Worm (Caenorhabditis elegans) whole organism, L2 larva: ENCODE data around the gene Y40H7A.11.

Experiments
- R02D3.7 ChIP-seq: fragments of 150-350 bp; optimal IDR thresholded peaks from 2 replicates; lab custom pipeline; 2014; ENCODE audit warnings: missing biosample characterization, missing genetic modification characterization
- ama-1 ChIP-seq: fragments of 150-350 bp; optimal IDR thresholded peaks from 2 replicates; lab custom pipeline; 2018; ENCODE audit warnings: inconsistent platforms
- ceh-82 ChIP-seq: fragments of 150-350 bp; optimal IDR thresholded peaks from 2 replicates; lab custom pipeline; 2014; ENCODE audit warnings: missing biosample characterization, missing genetic modification characterization
- dmd-4 ChIP-seq: sonication (generic microtip); optimal IDR thresholded peaks from 2 replicates; lab custom pipeline; 2017; ENCODE audit warnings: missing biosample characterization, missing genetic modification characterization
- lin-13 ChIP-seq: fragments of 150-350 bp; optimal IDR thresholded peaks from 2 replicates; lab custom pipeline; 2014; ENCODE audit warnings: missing biosample characterization, missing genetic modification reagents, missing genetic modification characterization
- lsy-2 ChIP-seq, 2 experiments: fragments of 150-350 bp in 1 of 2; sonication (generic microtip) in 1 of 2; optimal IDR thresholded peaks; 2 replicates each; lab custom pipeline; 2014 to 2017; ENCODE audit warnings: missing biosample characterization in 2 of 2, missing genetic modification characterization in 2 of 2
- mdl-1 ChIP-seq, 2 experiments: fragments of 150-350 bp in 1 of 2; sonication (generic microtip) in 1 of 2; optimal IDR thresholded peaks; 2 replicates each; lab custom pipeline; 2017; ENCODE audit warnings: missing biosample characterization in 2 of 2, missing genetic modification characterization in 2 of 2
- nhr-10 ChIP-seq: sonication (generic microtip); optimal IDR thresholded peaks from 2 replicates; lab custom pipeline; 2017; ENCODE audit warnings: missing biosample characterization, missing genetic modification characterization
- nhr-11 ChIP-seq: fragments of 150-350 bp; optimal IDR thresholded peaks from 2 replicates; lab custom pipeline; 2014; ENCODE audit warnings: missing biosample characterization, missing genetic modification characterization
- nhr-25 ChIP-seq: fragments of 150-350 bp; sonication (generic microtip); optimal IDR thresholded peaks from 3 replicates; lab custom pipeline; 2014; ENCODE audit warnings: missing biosample characterization, missing genetic modification characterization
- unc-39 ChIP-seq: fragments of 150-350 bp; optimal IDR thresholded peaks from 2 replicates; lab custom pipeline; 2014; ENCODE audit warnings: missing biosample characterization, missing genetic modification characterization
- unc-62 ChIP-seq: fragments of 150-350 bp; optimal IDR thresholded peaks from 2 replicates; lab custom pipeline; 2014; ENCODE audit warnings: missing biosample characterization, missing genetic modification reagents, missing genetic modification characterization
- zag-1 ChIP-seq: fragments of 150-350 bp; optimal IDR thresholded peaks from 2 replicates; lab custom pipeline; 2014; ENCODE audit warnings: missing biosample characterization, missing genetic modification characterization

DNA sequence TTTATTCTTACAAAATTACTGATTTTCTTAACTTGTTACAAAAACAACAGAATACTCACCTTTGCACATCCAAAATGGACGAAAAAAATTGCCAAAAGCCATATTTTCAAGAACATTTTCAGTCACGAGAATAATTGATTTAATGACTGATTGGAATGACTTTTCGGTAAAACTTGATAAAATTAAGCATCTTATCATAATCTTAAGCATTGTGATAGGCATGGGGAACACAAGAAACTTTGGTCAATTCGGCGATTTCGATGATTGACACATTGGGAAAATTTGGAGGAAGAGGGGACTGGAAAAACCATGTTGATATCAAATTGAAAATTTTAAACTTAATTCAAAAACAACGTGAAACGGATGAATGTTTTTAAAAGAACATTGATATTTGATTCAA, 4.7 kb downstream of the Y40H7A.11 start, which contains the start of gene Y40H7A.10:
- no peak for TF ChIP-seq nhr-11
- no peak for TF ChIP-seq mdl-1 (tag; optimal IDR thresholded peaks at IDR 0.05; lab: Kevin White, UChicago)
- TF ChIP-seq nhr-10 (tag; lab: Kevin White, UChicago): no peak
- no peak for TF ChIP-seq lsy-2 (tag; optimal IDR thresholded peaks at IDR 0.05; lab: Kevin White, UChicago)
- no peak for TF ChIP-seq lin-13
- no peak for TF ChIP-seq R02D3.7 (tag; lab: Kevin White, UChicago)
- TF ChIP-seq zag-1 (tag; lab: Kevin White, UChicago): no peak
- TF ChIP-seq unc-39 (tag; lab: Kevin White, UChicago): no peak
- TF ChIP-seq ceh-82 (tag; lab: Kevin White, UChicago): no peak
- no peak for TF ChIP-seq ama-1 (lab: Kevin White, UChicago)
- no peak for TF ChIP-seq nhr-25 (tag; lab: Kevin White, UChicago)
- TF ChIP-seq unc-62: no peak
- no peak for TF ChIP-seq dmd-4 (tag; lab: Kevin White, UChicago)
